Worm (Caenorhabditis elegans) whole organism, L4 larva: ENCODE results near the gene R166.3.

ENCODE experiments used
- F26F4.8 ChIP-seq: fragments of 200-800 bp; sonication (Bioruptor generic); conservative IDR thresholded peaks from 2 replicates; pipeline ENCODE4 v1.3.6; 2022; ENCODE audit warnings: missing genetic modification characterization, missing compliant biosample characterization
- F44E2.7 ChIP-seq: fragments of 200-800 bp; sonication (Bioruptor generic); IDR thresholded peaks from 2 replicates; pipeline ENCODE4 v2.1.2; 2022; ENCODE audit warnings: missing genetic modification characterization, missing compliant biosample characterization
- F49E8.2 ChIP-seq: sonication (generic microtip); optimal IDR thresholded peaks from 2 replicates; lab custom pipeline; 2016; ENCODE audit warnings: missing compliant biosample characterization, mild to moderate bottlenecking, missing genetic modification characterization, borderline replicate concordance
- R02D3.7 ChIP-seq: fragments of 150-350 bp; sonication (generic microtip); optimal IDR thresholded peaks from 3 replicates; lab custom pipeline; 2014; ENCODE audit warnings: missing biosample characterization, missing genetic modification characterization
- T20F7.1 ChIP-seq: fragments of 200-800 bp; sonication (Bioruptor generic); optimal IDR thresholded peaks from 2 replicates; lab custom pipeline; 2018; ENCODE audit warnings: mild to moderate bottlenecking, missing genetic modification characterization, missing compliant biosample characterization
- T26A8.4 ChIP-seq: fragments of 200-800 bp; sonication (Bioruptor generic); IDR thresholded peaks from 2 replicates; pipeline ENCODE4 v1.3.6; 2022; ENCODE audit warnings: missing genetic modification characterization, missing compliant biosample characterization
- Y48G9A.11 ChIP-seq: fragments of 200-800 bp; sonication (Bioruptor generic); IDR thresholded peaks from 2 replicates; pipeline ENCODE4 v1.3.6; 2022; ENCODE audit warnings: missing genetic modification reagents, missing genetic modification characterization, missing compliant biosample characterization
- Y5F2A.4 ChIP-seq: fragments of 200-800 bp; sonication (Bioruptor generic); optimal IDR thresholded peaks from 2 replicates; lab custom pipeline; 2018; ENCODE audit warnings: mild to moderate bottlenecking, missing genetic modification characterization, missing compliant biosample characterization
- ZK337.2 ChIP-seq: fragments of 200-800 bp; sonication (Bioruptor generic); IDR thresholded peaks from 2 replicates; pipeline ENCODE4 v1.3.6; 2022; ENCODE audit warnings: missing genetic modification reagents, missing genetic modification characterization, missing compliant biosample characterization
- ZK546.5 ChIP-seq, 2 experiments: sonication (generic microtip); optimal IDR thresholded peaks; 2 replicates each; lab custom pipeline; 2017; ENCODE audit warnings: missing biosample characterization in 2 of 2, missing genetic modification characterization in 2 of 2
- aha-1 ChIP-seq: fragments of 150-350 bp; peaks from one replicate; lab custom pipeline; 2014; ENCODE audit warnings: missing biosample characterization, missing genetic modification characterization
- aly-2 ChIP-seq: sonication (generic microtip); optimal IDR thresholded peaks from 2 replicates; lab custom pipeline; 2018; ENCODE audit warnings: missing biosample characterization, missing genetic modification characterization
- ama-1 ChIP-seq: fragments of 150-350 bp; optimal IDR thresholded peaks from 2 replicates; lab custom pipeline; 2014; ENCODE audit warnings: inconsistent platforms, mixed read lengths
- arid-1 ChIP-seq: fragments of 200-800 bp; sonication (Bioruptor generic); conservative IDR thresholded peaks from 2 replicates; pipeline ENCODE4 v1.3.6; 2022; ENCODE audit warnings: missing genetic modification reagents, missing genetic modification characterization, missing compliant biosample characterization
- ceh-28 ChIP-seq: fragments of 150-350 bp; optimal IDR thresholded peaks from 2 replicates; lab custom pipeline; 2014; ENCODE audit warnings: missing biosample characterization, missing genetic modification reagents, missing genetic modification characterization
- ceh-44 ChIP-seq: fragments of 200-800 bp; sonication (Bioruptor generic); IDR thresholded peaks from 2 replicates; pipeline ENCODE4 v1.3.6; 2022; ENCODE audit warnings: missing genetic modification reagents, missing genetic modification characterization, missing compliant biosample characterization
- ceh-62 ChIP-seq: sonication (generic microtip); optimal IDR thresholded peaks from 2 replicates; lab custom pipeline; 2017; ENCODE audit warnings: missing biosample characterization, missing genetic modification characterization
- daf-16 ChIP-seq, 3 experiments: sonication (generic microtip); optimal IDR thresholded peaks; 2 replicates each; lab custom pipeline; 2016 to 2017; ENCODE audit warnings: missing genetic modification characterization in 3 of 3, missing genetic modification reagents in 3 of 3, mild to moderate bottlenecking in 2 of 3, missing compliant biosample characterization in 2 of 3, missing biosample characterization in 1 of 3, moderate library complexity in 1 of 3
- daf-19 ChIP-seq: fragments of 200-800 bp; sonication (Bioruptor generic); conservative IDR thresholded peaks from 2 replicates; pipeline ENCODE4 v1.3.6; 2022; ENCODE audit warnings: missing genetic modification characterization, missing compliant biosample characterization
- daf-8 ChIP-seq: fragments of 200-800 bp; sonication (Bioruptor generic); IDR thresholded peaks from 2 replicates; pipeline ENCODE4 v1.3.6; 2022; ENCODE audit warnings: missing genetic modification characterization, missing compliant biosample characterization
- dmd-8 ChIP-seq: fragments of 200-800 bp; sonication (Bioruptor generic); IDR thresholded peaks from 2 replicates; pipeline ENCODE4 v1.3.6; 2022; ENCODE audit warnings: missing genetic modification characterization, missing compliant biosample characterization
- egl-27 ChIP-seq: sonication (generic microtip); optimal IDR thresholded peaks from 3 replicates; lab custom pipeline; 2017; ENCODE audit warnings: missing biosample characterization, missing genetic modification reagents, missing genetic modification characterization
- egl-43 ChIP-seq: fragments of 200-800 bp; sonication (Bioruptor generic); IDR thresholded peaks from 2 replicates; pipeline ENCODE4 v1.3.6; 2022; ENCODE audit warnings: missing genetic modification reagents, missing genetic modification characterization, missing compliant biosample characterization
- fos-1 ChIP-seq: fragments of 150-350 bp; optimal IDR thresholded peaks from 2 replicates; lab custom pipeline; 2014; ENCODE audit warnings: missing biosample characterization, missing genetic modification characterization
- gei-8 ChIP-seq: fragments of 200-800 bp; sonication (Bioruptor generic); optimal IDR thresholded peaks from 2 replicates; lab custom pipeline; 2018; ENCODE audit warnings: mild to moderate bottlenecking, missing genetic modification characterization, missing compliant biosample characterization
- hlh-11 ChIP-seq: fragments of 200-800 bp; sonication (Bioruptor generic); optimal IDR thresholded peaks from 2 replicates; lab custom pipeline; 2018; ENCODE audit warnings: mild to moderate bottlenecking, missing genetic modification characterization, missing compliant biosample characterization
- hlh-30 ChIP-seq: sonication (generic microtip); optimal IDR thresholded peaks from 2 replicates; lab custom pipeline; 2017; ENCODE audit warnings: antibody characterized with exemption, mild to moderate bottlenecking, missing genetic modification characterization, missing compliant biosample characterization; ENCODE audit not compliant: insufficient read depth
- hmg-1.1 ChIP-seq: fragments of 200-800 bp; sonication (Bioruptor generic); IDR thresholded peaks from 2 replicates; pipeline ENCODE4 v1.3.6; 2022; ENCODE audit warnings: missing genetic modification reagents, missing genetic modification characterization, missing compliant biosample characterization
- lim-7 ChIP-seq: fragments of 200-800 bp; sonication (Bioruptor generic); IDR thresholded peaks from 2 replicates; pipeline ENCODE4 v1.3.6; 2022; ENCODE audit warnings: missing genetic modification characterization, missing compliant biosample characterization
- lin-1 ChIP-seq: fragments of 200-800 bp; sonication (Bioruptor generic); IDR thresholded peaks from 2 replicates; pipeline ENCODE4 v1.3.6; 2022; ENCODE audit warnings: missing genetic modification reagents, missing genetic modification characterization, missing compliant biosample characterization
- lin-13 ChIP-seq: fragments of 150-350 bp; optimal IDR thresholded peaks from 2 replicates; lab custom pipeline; 2014; ENCODE audit warnings: missing biosample characterization, missing genetic modification reagents, missing genetic modification characterization
- lin-15B ChIP-seq: fragments of 150-350 bp; sonication (generic microtip); optimal IDR thresholded peaks from 3 replicates; lab custom pipeline; 2014; ENCODE audit warnings: missing biosample characterization, missing genetic modification characterization
- lin-29 ChIP-seq: fragments of 200-800 bp; sonication (Bioruptor generic); IDR thresholded peaks from 2 replicates; pipeline ENCODE4 v1.3.6; 2022; ENCODE audit warnings: missing genetic modification reagents, missing genetic modification characterization, missing compliant biosample characterization
- lin-38 ChIP-seq: fragments of 200-800 bp; sonication (Bioruptor generic); IDR thresholded peaks from 2 replicates; pipeline ENCODE4 v1.3.6; 2022; ENCODE audit warnings: missing genetic modification reagents, missing genetic modification characterization, missing compliant biosample characterization
- lir-3 ChIP-seq: sonication (generic microtip); optimal IDR thresholded peaks from 2 replicates; lab custom pipeline; 2016; ENCODE audit warnings: mild to moderate bottlenecking, missing genetic modification characterization, missing compliant biosample characterization
- madf-5 ChIP-seq, 2 experiments: fragments of 200-800 bp; sonication (Bioruptor generic); IDR thresholded peaks; 2 replicates each; pipeline ENCODE4 v1.3.6; 2022; ENCODE audit warnings: missing compliant biosample characterization in 2 of 2, missing genetic modification characterization in 2 of 2
- madf-9 ChIP-seq: fragments of 200-800 bp; sonication (Bioruptor generic); conservative IDR thresholded peaks from 2 replicates; pipeline ENCODE4 v1.3.6; 2022; ENCODE audit warnings: missing genetic modification reagents, missing genetic modification characterization, missing compliant biosample characterization
- mdt-29 ChIP-seq: fragments of 200-800 bp; sonication (Bioruptor generic); IDR thresholded peaks from 2 replicates; pipeline ENCODE4 v1.3.6; 2022; ENCODE audit warnings: missing genetic modification reagents, missing genetic modification characterization, missing compliant biosample characterization
- nhr-102 ChIP-seq: sonication (generic microtip); optimal IDR thresholded peaks from 2 replicates; lab custom pipeline; 2016; ENCODE audit warnings: mild to moderate bottlenecking, missing genetic modification characterization, moderate library complexity, missing compliant biosample characterization
- nhr-25 ChIP-seq: sonication (generic microtip); optimal IDR thresholded peaks from 2 replicates; lab custom pipeline; 2017; ENCODE audit warnings: missing genetic modification characterization, mild to moderate bottlenecking, missing compliant biosample characterization, antibody characterized with exemption, moderate library complexity, borderline replicate concordance; ENCODE audit not compliant: insufficient read depth
- nhr-48 ChIP-seq: sonication (generic microtip); optimal IDR thresholded peaks from 2 replicates; lab custom pipeline; 2016; ENCODE audit warnings: mild to moderate bottlenecking, missing genetic modification characterization, missing compliant biosample characterization
- nhr-76 ChIP-seq: fragments of 150-350 bp; optimal IDR thresholded peaks from 2 replicates; lab custom pipeline; 2014; ENCODE audit warnings: missing biosample characterization, missing genetic modification characterization
- pqm-1 ChIP-seq: sonication (generic microtip); optimal IDR thresholded peaks from 2 replicates; lab custom pipeline; 2017; ENCODE audit warnings: missing biosample characterization, missing genetic modification characterization
- rbr-2 ChIP-seq: sonication (generic microtip); optimal IDR thresholded peaks from 2 replicates; lab custom pipeline; 2016; ENCODE audit warnings: missing genotype, missing genetic modification characterization, missing compliant biosample characterization
- snpc-4 ChIP-seq: fragments of 150-350 bp; optimal IDR thresholded peaks from 2 replicates; lab custom pipeline; 2014; ENCODE audit warnings: missing biosample characterization, missing genetic modification characterization
- spr-1 ChIP-seq: sonication (generic microtip); optimal IDR thresholded peaks from 2 replicates; lab custom pipeline; 2016; ENCODE audit warnings: mild to moderate bottlenecking, missing genetic modification characterization, missing compliant biosample characterization
- unc-39 ChIP-seq: sonication (generic microtip); optimal IDR thresholded peaks from 2 replicates; lab custom pipeline; 2017; ENCODE audit warnings: missing biosample characterization, missing genetic modification characterization
- vab-7 ChIP-seq: fragments of 200-800 bp; sonication (Bioruptor generic); IDR thresholded peaks from 2 replicates; pipeline ENCODE4 v1.3.6; 2022; ENCODE audit warnings: missing genetic modification reagents, missing genetic modification characterization, missing compliant biosample characterization
- zag-1 ChIP-seq: fragments of 150-350 bp; optimal IDR thresholded peaks from 2 replicates; lab custom pipeline; 2014; ENCODE audit warnings: missing biosample characterization, missing genetic modification characterization
- zfp-2 ChIP-seq: sonication (generic microtip); optimal IDR thresholded peaks from 2 replicates; lab custom pipeline; 2016; ENCODE audit warnings: mild to moderate bottlenecking, missing genetic modification characterization, missing compliant biosample characterization
- zip-11 ChIP-seq: fragments of 200-800 bp; sonication (Bioruptor generic); IDR thresholded peaks from 2 replicates; pipeline ENCODE4 v1.3.6; 2022; ENCODE audit warnings: missing genetic modification characterization, missing compliant biosample characterization
- ztf-7 ChIP-seq: fragments of 150-350 bp; optimal IDR thresholded peaks from 2 replicates; lab custom pipeline; 2014; ENCODE audit warnings: missing biosample characterization, missing genetic modification characterization

The R166.3 gene

DNA sequence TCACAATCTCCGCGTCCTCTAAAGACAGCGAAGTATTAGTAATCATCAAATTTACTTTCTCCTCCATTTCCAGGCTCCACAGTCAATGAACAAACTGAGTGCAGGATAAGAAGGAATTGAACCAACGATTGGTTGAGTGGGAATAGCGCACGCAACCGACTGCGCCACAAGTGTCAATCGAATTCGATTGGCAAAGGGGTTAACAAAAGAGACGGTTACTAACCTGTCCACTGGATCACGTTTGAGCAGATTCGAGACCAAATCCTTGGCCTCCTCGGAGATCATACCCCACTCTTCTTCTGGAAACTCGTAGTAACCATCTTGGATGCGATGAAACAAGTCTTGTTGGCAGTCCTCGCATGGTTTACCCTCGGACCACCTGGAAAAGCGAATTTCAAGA lies 6.1 kb upstream of the R166.3 start:
- peak; percentile 3 for TF ChIP-seq nhr-25
- peak; percentile 69 for TF ChIP-seq lin-13 (GFP tag; lab: Kevin White, UChicago)
- no peak for TF ChIP-seq dmd-8 (GFP tag; lab: Robert Waterston, UW)
- no peak for TF ChIP-seq daf-16 (GFP tag; optimal IDR thresholded peaks at IDR 0.05; lab: Kevin White, UChicago)
- no peak for TF ChIP-seq daf-16 (tag; optimal IDR thresholded peaks at IDR 0.05; lab: Kevin White, UChicago)
- TF ChIP-seq ztf-7 (tag; lab: Kevin White, UChicago): no peak
- no peak; the same call in 1 of the 2 replicates for TF ChIP-seq Y48G9A.11
- TF ChIP-seq hlh-30 (tag; lab: Kevin White, UChicago): no peak
- no peak for TF ChIP-seq Y5F2A.4
- TF ChIP-seq F44E2.7 (GFP tag; lab: Robert Waterston, UW): no peak
- no peak for TF ChIP-seq lin-15B (tag; lab: Kevin White, UChicago)
- no peak for TF ChIP-seq R02D3.7
- peak; percentile 84 for TF ChIP-seq ama-1 (lab: Kevin White, UChicago)
- no peak for TF ChIP-seq spr-1 (tag; lab: Kevin White, UChicago)
- no peak for TF ChIP-seq gei-8 (GFP tag; lab: Kevin White, UChicago)
- TF ChIP-seq daf-8 (GFP tag; lab: Robert Waterston, UW): no peak
- TF ChIP-seq egl-27 (tag; lab: Kevin White, UChicago): no peak
- TF ChIP-seq lin-1 (GFP tag; lab: Robert Waterston, UW): peak; percentile 15; the same call in 1 of the 2 replicates
- no peak for TF ChIP-seq unc-39 (tag; lab: Kevin White, UChicago)
- no peak for TF ChIP-seq zip-11
- TF ChIP-seq aha-1 (tag; lab: Kevin White, UChicago): peak; percentile 99
- no peak for TF ChIP-seq zag-1
- peak; percentile 50; the same call in 1 of the 2 replicates for TF ChIP-seq arid-1 (GFP tag; lab: Robert Waterston, UW)
- no peak for TF ChIP-seq daf-19
- no peak for TF ChIP-seq T26A8.4 (GFP tag; lab: Robert Waterston, UW)
- no peak for TF ChIP-seq vab-7
- TF ChIP-seq snpc-4: no peak
- peak; percentile 2 for TF ChIP-seq T20F7.1 (GFP tag; lab: Kevin White, UChicago)
- no peak for TF ChIP-seq nhr-48 (tag; lab: Kevin White, UChicago)
- 0 out of 2 replicates have a peak, but pooled peaks have one; percentile 30 for TF ChIP-seq ZK337.2 (GFP tag; lab: Robert Waterston, UW)
- TF ChIP-seq ZK546.5 (tag; optimal IDR thresholded peaks at IDR 0.05; lab: Kevin White, UChicago): no peak
- no peak for TF ChIP-seq rbr-2 (tag; lab: Kevin White, UChicago)
- TF ChIP-seq zfp-2 (tag; lab: Kevin White, UChicago): no peak
- no peak for TF ChIP-seq ceh-28
- TF ChIP-seq mdt-29: no peak; the same call in 1 of the 2 replicates
- TF ChIP-seq ceh-44 (GFP tag; lab: Robert Waterston, UW): no peak
- TF ChIP-seq madf-9: no peak
- TF ChIP-seq pqm-1: no peak
- TF ChIP-seq lir-3 (tag; lab: Kevin White, UChicago): no peak
- TF ChIP-seq nhr-76: no peak
- TF ChIP-seq hlh-11: no peak
- no peak for TF ChIP-seq aly-2 (tag; lab: Kevin White, UChicago)
- no peak for TF ChIP-seq lin-29 (GFP tag; lab: Robert Waterston, UW)
- 0 out of 2 replicates have a peak, but pooled peaks have one; percentile 5 for TF ChIP-seq hmg-1.1 (GFP tag; lab: Robert Waterston, UW)
- TF ChIP-seq F26F4.8 (GFP tag; lab: Robert Waterston, UW): no peak
- peak; percentile 50 for TF ChIP-seq egl-43 (GFP tag; lab: Robert Waterston, UW)
- TF ChIP-seq fos-1 (tag; lab: Kevin White, UChicago): no peak
- TF ChIP-seq lin-38 (GFP tag; lab: Robert Waterston, UW): peak; percentile 42; the same call in 1 of the 2 replicates
- peak in 1 of 2 experiments; percentile 49; a peak in 1 of 4 replicates for TF ChIP-seq madf-5 (GFP tag; IDR thresholded peaks at IDR 0.05; lab: Robert Waterston, UW)
- TF ChIP-seq ceh-62 (tag; lab: Kevin White, UChicago): no peak
- TF ChIP-seq F49E8.2 (tag; lab: Kevin White, UChicago): peak; percentile 23
- no peak for TF ChIP-seq nhr-102 (tag; lab: Kevin White, UChicago)
- 0 out of 2 replicates have a peak, but pooled peaks have one; percentile 55 for TF ChIP-seq lim-7 (GFP tag; lab: Robert Waterston, UW)
